Worm (Caenorhabditis elegans) whole organism, L1 larva: Measurements from ENCODE around the gene akt-2.

Source experiments
- C16A3.4 ChIP-seq: fragments of 150-350 bp; optimal IDR thresholded peaks from 2 replicates; lab custom pipeline; 2014; ENCODE audit warnings: missing biosample characterization, missing genetic modification characterization
- C34B4.2 ChIP-seq: sonication (generic microtip); optimal IDR thresholded peaks from 2 replicates; lab custom pipeline; 2017; ENCODE audit warnings: mild to moderate bottlenecking, missing genetic modification characterization, missing compliant biosample characterization
- aha-1 ChIP-seq: fragments of 150-350 bp; optimal IDR thresholded peaks from 2 replicates; lab custom pipeline; 2014; ENCODE audit warnings: missing biosample characterization, missing genetic modification characterization
- alr-1 ChIP-seq: fragments of 200-800 bp; sonication (Bioruptor generic); optimal IDR thresholded peaks from 2 replicates; lab custom pipeline; 2018; ENCODE audit warnings: borderline replicate concordance, mild to moderate bottlenecking, missing genetic modification characterization, missing compliant biosample characterization
- blmp-1 ChIP-seq: fragments of 150-350 bp; optimal IDR thresholded peaks from 2 replicates; lab custom pipeline; 2014; ENCODE audit warnings: missing biosample characterization, missing genetic modification characterization
- ceh-8 ChIP-seq: fragments of 200-800 bp; sonication (Bioruptor generic); optimal IDR thresholded peaks from 2 replicates; lab custom pipeline; 2018; ENCODE audit warnings: mild to moderate bottlenecking, missing genetic modification characterization, moderate library complexity, missing compliant biosample characterization
- ceh-82 ChIP-seq, 3 experiments: fragments of 150-350 bp in 1 of 3; sonication (generic microtip) in 2 of 3; optimal IDR thresholded peaks; 2 replicates each; lab custom pipeline; 2014 to 2017; ENCODE audit warnings: missing biosample characterization in 3 of 3, missing genetic modification characterization in 3 of 3
- efl-1 ChIP-seq, 4 experiments: fragments of 150-350 bp; optimal IDR thresholded peaks in 3 of 4; peaks in 1 of 4; 1 replicate in 1 of 4; 2 replicates in 3 of 4; lab custom pipeline; 2014; ENCODE audit warnings: missing biosample characterization in 2 of 4, missing genetic modification characterization in 2 of 4, missing genetic modification reagents in 2 of 4
- egl-13 ChIP-seq: sonication (generic microtip); optimal IDR thresholded peaks from 2 replicates; lab custom pipeline; 2016; ENCODE audit warnings: missing genotype, missing genetic modification reagents, missing genetic modification characterization, missing compliant biosample characterization
- elt-2 ChIP-seq: sonication (generic microtip); optimal IDR thresholded peaks from 2 replicates; lab custom pipeline; 2016; ENCODE audit warnings: missing genetic modification characterization, mild to moderate bottlenecking, inconsistent platforms, missing compliant biosample characterization, missing genetic modification reagents
- elt-3 ChIP-seq, 6 experiments: fragments of 150-350 bp in 1 of 6; sonication (generic microtip); optimal IDR thresholded peaks; 2 replicates each; lab custom pipeline; 2017 to 2018; ENCODE audit warnings: missing biosample characterization in 6 of 6, missing genetic modification characterization in 6 of 6, inconsistent platforms in 1 of 6
- fkh-10 ChIP-seq: sonication (generic microtip); optimal IDR thresholded peaks from 2 replicates; lab custom pipeline; 2017; ENCODE audit warnings: missing biosample characterization, missing genetic modification reagents, missing genetic modification characterization
- fkh-4 ChIP-seq: sonication (generic microtip); optimal IDR thresholded peaks from 2 replicates; lab custom pipeline; 2016; ENCODE audit warnings: missing compliant biosample characterization, missing genetic modification characterization, borderline replicate concordance
- fos-1 ChIP-seq: fragments of 150-350 bp; optimal IDR thresholded peaks from 2 replicates; lab custom pipeline; 2014; ENCODE audit warnings: missing biosample characterization, missing genetic modification characterization
- hlh-4 ChIP-seq: sonication (generic microtip); optimal IDR thresholded peaks from 2 replicates; lab custom pipeline; 2016; ENCODE audit warnings: mild to moderate bottlenecking, missing genetic modification characterization, missing compliant biosample characterization
- irx-1 ChIP-seq: sonication (generic microtip); optimal IDR thresholded peaks from 2 replicates; lab custom pipeline; 2016; ENCODE audit warnings: missing genetic modification characterization, missing compliant biosample characterization
- jun-1 ChIP-seq: fragments of 150-350 bp; optimal IDR thresholded peaks from 2 replicates; lab custom pipeline; 2014; ENCODE audit warnings: missing biosample characterization, missing genetic modification reagents, missing genetic modification characterization
- lin-13 ChIP-seq: fragments of 150-350 bp; optimal IDR thresholded peaks from 2 replicates; lab custom pipeline; 2014; ENCODE audit warnings: missing biosample characterization, missing genetic modification reagents, missing genetic modification characterization
- lin-14 ChIP-seq: fragments of 200-800 bp; sonication (Bioruptor generic); optimal IDR thresholded peaks from 2 replicates; lab custom pipeline; 2018; ENCODE audit warnings: mild to moderate bottlenecking, missing genetic modification characterization, moderate library complexity, missing compliant biosample characterization
- lin-15B ChIP-seq: fragments of 150-350 bp; sonication (generic microtip); optimal IDR thresholded peaks from 3 replicates; lab custom pipeline; 2014; ENCODE audit warnings: missing biosample characterization, missing genetic modification characterization
- lin-35 ChIP-seq, 2 experiments: fragments of 150-350 bp; optimal IDR thresholded peaks; 2 replicates each; lab custom pipeline; 2014; ENCODE audit warnings: missing biosample characterization in 2 of 2, missing genetic modification characterization in 2 of 2, missing genetic modification reagents in 2 of 2
- lin-39 ChIP-seq: fragments of 150-350 bp; optimal IDR thresholded peaks from 2 replicates; lab custom pipeline; 2014; ENCODE audit warnings: missing biosample characterization, missing genetic modification reagents, missing genetic modification characterization
- lsy-2 ChIP-seq, 2 experiments: fragments of 150-350 bp; optimal IDR thresholded peaks; 2 replicates each; lab custom pipeline; 2014; ENCODE audit warnings: missing biosample characterization in 2 of 2, missing genetic modification characterization in 2 of 2
- mdl-1 ChIP-seq, 2 experiments: fragments of 150-350 bp; optimal IDR thresholded peaks; 2 replicates each; lab custom pipeline; 2014 to 2017; ENCODE audit warnings: missing biosample characterization in 2 of 2, missing genetic modification characterization in 2 of 2, inconsistent platforms in 1 of 2
- mep-1 ChIP-seq: fragments of 150-350 bp; optimal IDR thresholded peaks from 2 replicates; lab custom pipeline; 2014; ENCODE audit warnings: missing biosample characterization, missing genetic modification characterization
- nhr-11 ChIP-seq: fragments of 150-350 bp; optimal IDR thresholded peaks from 2 replicates; lab custom pipeline; 2014; ENCODE audit warnings: missing biosample characterization, missing genetic modification characterization
- nhr-19 ChIP-seq: fragments of 200-800 bp; sonication (Bioruptor generic); conservative IDR thresholded peaks from 2 replicates; pipeline ENCODE4 v1.3.6; 2022; ENCODE audit warnings: missing genetic modification characterization, missing compliant biosample characterization
- nhr-20 ChIP-seq: sonication (generic microtip); optimal IDR thresholded peaks from 2 replicates; lab custom pipeline; 2016; ENCODE audit warnings: mild to moderate bottlenecking, missing genetic modification characterization, missing compliant biosample characterization
- nhr-28 ChIP-seq: fragments of 150-350 bp; optimal IDR thresholded peaks from 2 replicates; lab custom pipeline; 2014; ENCODE audit warnings: missing biosample characterization, missing genetic modification characterization
- nhr-47 ChIP-seq: sonication (generic microtip); optimal IDR thresholded peaks from 2 replicates; lab custom pipeline; 2016; ENCODE audit warnings: mild to moderate bottlenecking, missing genetic modification characterization, moderate library complexity, missing compliant biosample characterization
- nhr-71 ChIP-seq: sonication (generic microtip); optimal IDR thresholded peaks from 2 replicates; lab custom pipeline; 2016; ENCODE audit warnings: mild to moderate bottlenecking, missing genetic modification characterization, moderate library complexity, missing compliant biosample characterization
- nhr-77 ChIP-seq: fragments of 150-350 bp; optimal IDR thresholded peaks from 2 replicates; lab custom pipeline; 2014; ENCODE audit warnings: missing biosample characterization, missing genetic modification characterization
- nhr-84 ChIP-seq: sonication (generic microtip); optimal IDR thresholded peaks from 2 replicates; lab custom pipeline; 2017; ENCODE audit warnings: missing biosample characterization, missing genetic modification characterization
- nhr-85 ChIP-seq: sonication (generic microtip); peaks from one replicate; lab custom pipeline; 2016; ENCODE audit warnings: missing genetic modification characterization, inconsistent platforms, missing compliant biosample characterization
- nhr-90 ChIP-seq: sonication (generic microtip); optimal IDR thresholded peaks from 2 replicates; lab custom pipeline; 2016; ENCODE audit warnings: mild to moderate bottlenecking, missing genetic modification characterization, missing compliant biosample characterization; ENCODE audit not compliant: poor library complexity
- pag-3 ChIP-seq: sonication (generic microtip); optimal IDR thresholded peaks from 2 replicates; lab custom pipeline; 2017; ENCODE audit warnings: missing genetic modification characterization, mild to moderate bottlenecking, missing compliant biosample characterization, antibody characterized with exemption, borderline replicate concordance; ENCODE audit not compliant: insufficient read depth
- skn-1 ChIP-seq: fragments of 150-350 bp; optimal IDR thresholded peaks from 2 replicates; lab custom pipeline; 2014; ENCODE audit warnings: missing biosample characterization, missing genetic modification characterization
- snu-23 ChIP-seq: sonication (generic microtip); optimal IDR thresholded peaks from 2 replicates; lab custom pipeline; 2016; ENCODE audit warnings: missing genetic modification characterization, missing compliant biosample characterization
- sptf-1 ChIP-seq: fragments of 150-350 bp; optimal IDR thresholded peaks from 2 replicates; lab custom pipeline; 2014; ENCODE audit warnings: missing biosample characterization, missing genetic modification characterization
- swsn-7 ChIP-seq: sonication (generic microtip); optimal IDR thresholded peaks from 2 replicates; lab custom pipeline; 2016; ENCODE audit warnings: missing genetic modification characterization, missing compliant biosample characterization
- tbx-2 ChIP-seq: sonication (generic microtip); optimal IDR thresholded peaks from 2 replicates; lab custom pipeline; 2016; ENCODE audit warnings: missing genetic modification characterization, missing compliant biosample characterization
- tlp-1 ChIP-seq: fragments of 150-350 bp; optimal IDR thresholded peaks from 2 replicates; lab custom pipeline; 2014; ENCODE audit warnings: missing biosample characterization, missing genetic modification characterization
- unc-30 ChIP-seq: sonication (generic microtip); optimal IDR thresholded peaks from 2 replicates; lab custom pipeline; 2017; ENCODE audit warnings: missing biosample characterization, missing genetic modification characterization
- unc-62 ChIP-seq: fragments of 150-350 bp; optimal IDR thresholded peaks from 2 replicates; lab custom pipeline; 2014; ENCODE audit warnings: missing biosample characterization, missing genetic modification reagents, missing genetic modification characterization
- vab-15 ChIP-seq: sonication (generic microtip); optimal IDR thresholded peaks from 2 replicates; lab custom pipeline; 2017; ENCODE audit warnings: missing genotype, mild to moderate bottlenecking, missing genetic modification characterization, missing compliant biosample characterization
- xbp-1 ChIP-seq: sonication (generic microtip); optimal IDR thresholded peaks from 2 replicates; lab custom pipeline; 2016; ENCODE audit warnings: missing genetic modification characterization, missing compliant biosample characterization
- zag-1 ChIP-seq: fragments of 150-350 bp; optimal IDR thresholded peaks from 2 replicates; lab custom pipeline; 2014; ENCODE audit warnings: missing biosample characterization, missing genetic modification characterization
- zip-4 ChIP-seq: fragments of 200-800 bp; sonication (Bioruptor generic); optimal IDR thresholded peaks from 2 replicates; lab custom pipeline; 2018; ENCODE audit warnings: mild to moderate bottlenecking, missing genetic modification characterization, moderate library complexity, missing compliant biosample characterization

Gene akt-2

ce11 chrX:14147400-14147799 is at the start of gene akt-2:
Gene akt-2, plus strand, starts transcription at chrX:14147700.
- TF ChIP-seq zag-1 (tag; lab: Kevin White, UChicago) (no peak), blmp-1 (tag; lab: Kevin White, UChicago) (no peak), unc-62 (GFP tag; lab: Kevin White, UChicago) (no peak), pag-3 (tag; lab: Kevin White, UChicago) (no peak), nhr-19 (no peak), fkh-4 (tag; lab: Kevin White, UChicago) (no peak), hlh-4 (tag; lab: Kevin White, UChicago) (no peak), fos-1 (tag; lab: Kevin White, UChicago) (no peak), jun-1 (tag; lab: Kevin White, UChicago) (no peak), nhr-90 (tag; lab: Kevin White, UChicago) (no peak), nhr-11 (no peak)

- no peak for TF ChIP-seq fos-1 (tag; lab: Kevin White, UChicago)
- peak; percentile 12 for TF ChIP-seq snu-23
- peak in 1 of 2 experiments; percentile 29 for TF ChIP-seq lin-35 (GFP tag; optimal IDR thresholded peaks at IDR 0.05; lab: Kevin White, UChicago)
- TF ChIP-seq lin-13 (GFP tag; lab: Kevin White, UChicago), result no peak
- TF ChIP-seq mep-1 (tag; lab: Kevin White, UChicago), result peak; percentile 8
- TF ChIP-seq sptf-1, result no peak
- TF ChIP-seq irx-1 (tag; lab: Kevin White, UChicago), result no peak
- no peak for TF ChIP-seq mdl-1 (tag; optimal IDR thresholded peaks at IDR 0.05; lab: Kevin White, UChicago)
- no peak for TF ChIP-seq nhr-84 (tag; lab: Kevin White, UChicago)
- peak; percentile 0 for TF ChIP-seq nhr-71 (tag; lab: Kevin White, UChicago)
- TF ChIP-seq C34B4.2 (tag; lab: Kevin White, UChicago), result no peak
- TF ChIP-seq swsn-7 (tag; lab: Kevin White, UChicago), result peak; percentile 13
- no peak for TF ChIP-seq zip-4
- no peak for TF ChIP-seq unc-30 (tag; lab: Kevin White, UChicago)
- TF ChIP-seq ceh-82 (tag; optimal IDR thresholded peaks at IDR 0.05; lab: Kevin White, UChicago), result no peak
- TF ChIP-seq alr-1 (tag; lab: Kevin White, UChicago), result no peak
- TF ChIP-seq elt-3 (tag; optimal IDR thresholded peaks at IDR 0.05; lab: Kevin White, UChicago), result no peak
- TF ChIP-seq tlp-1, result no peak
- TF ChIP-seq nhr-20 (tag; lab: Kevin White, UChicago), result no peak
- TF ChIP-seq pag-3 (tag; lab: Kevin White, UChicago), result no peak
- no peak for TF ChIP-seq elt-2 (tag; lab: Kevin White, UChicago)
- no peak for TF ChIP-seq fkh-4 (tag; lab: Kevin White, UChicago)
- TF ChIP-seq lsy-2 (tag; optimal IDR thresholded peaks at IDR 0.05; lab: Kevin White, UChicago), result no peak
- TF ChIP-seq tbx-2 (tag; lab: Kevin White, UChicago), result no peak
- peak in 1 of 2 experiments; percentile 7 for TF ChIP-seq efl-1 (optimal IDR thresholded peaks at IDR 0.05; lab: Kevin White, UChicago)
- peak in 1 of 2 experiments; percentile 3 for TF ChIP-seq efl-1 (GFP tag; optimal IDR thresholded peaks at IDR 0.05 in 1 of 2; lab: Kevin White, UChicago)
- TF ChIP-seq fkh-10 (GFP tag; lab: Kevin White, UChicago), result no peak
- peak; percentile 16 for TF ChIP-seq nhr-47 (tag; lab: Kevin White, UChicago)
- TF ChIP-seq nhr-77, result no peak
- TF ChIP-seq nhr-28 (tag; lab: Kevin White, UChicago), result no peak
- TF ChIP-seq nhr-85 (tag; lab: Kevin White, UChicago), result peak; percentile 1
These were observed 48.8 kb upstream of the akt-2 start, which contains the start of gene F16B12.4 for ce11 chrX:14098618-14099118. Gene F16B12.4, minus strand, starts transcription at chrX:14098668.

DNA sequence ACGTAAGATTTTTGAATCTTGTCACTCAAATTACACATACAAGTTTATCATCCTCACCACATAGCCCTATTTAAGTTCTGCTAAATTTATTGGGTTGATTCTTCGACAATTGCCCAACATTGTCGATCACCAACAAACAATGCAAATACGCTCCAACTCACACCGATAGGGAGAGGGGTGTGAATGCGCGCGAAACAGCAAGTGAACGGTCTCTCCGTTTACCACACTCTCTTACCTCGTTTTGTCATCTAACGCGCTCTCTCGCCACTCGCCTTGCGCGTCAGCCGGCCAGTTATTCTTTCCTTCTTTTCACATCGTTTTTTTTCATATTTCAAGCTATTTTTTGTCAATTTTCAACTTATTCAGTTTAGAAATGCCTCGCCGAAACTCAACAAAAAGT is 45.5 kb upstream of the akt-2 start, which contains the start of gene F16B12.6:
Gene F16B12.6, plus strand, starts transcription at position 331 of the 400 bp plus-strand sequence.
- TF ChIP-seq ceh-8 (GFP tag; lab: Kevin White, UChicago), result no peak
- TF ChIP-seq aha-1, result no peak
- no peak for TF ChIP-seq tlp-1
- TF ChIP-seq xbp-1 (tag; lab: Kevin White, UChicago), result peak; percentile 80
- TF ChIP-seq pag-3 (tag; lab: Kevin White, UChicago), result no peak
- TF ChIP-seq skn-1 (tag; lab: Kevin White, UChicago), result peak; percentile 75
- TF ChIP-seq lin-15B (tag; lab: Kevin White, UChicago), result peak; percentile 88
- peak; percentile 44 for TF ChIP-seq egl-13 (tag; lab: Kevin White, UChicago)
- TF ChIP-seq elt-2 (tag; lab: Kevin White, UChicago), result peak; percentile 23
- TF ChIP-seq C16A3.4 (tag; lab: Kevin White, UChicago), result peak; percentile 79
- TF ChIP-seq ceh-82 (tag; optimal IDR thresholded peaks at IDR 0.05; lab: Kevin White, UChicago), result peak; percentile 56 to 91 (median 64)
- peak; percentile 63 for TF ChIP-seq nhr-77
- TF ChIP-seq lin-39 (tag; lab: Kevin White, UChicago), result no peak
- peak in 3 of 6 experiments; percentile 8 to 46 (median 34) for TF ChIP-seq elt-3 (tag; optimal IDR thresholded peaks at IDR 0.05; lab: Kevin White, UChicago)
- peak; percentile 97 for TF ChIP-seq lin-14 (GFP tag; lab: Kevin White, UChicago)
- no peak for TF ChIP-seq vab-15
- TF ChIP-seq hlh-4 (tag; lab: Kevin White, UChicago), result no peak
- TF ChIP-seq tbx-2 (tag; lab: Kevin White, UChicago), result peak; percentile 87
